Worm (Caenorhabditis elegans) whole organism, L3 larva: ENCODE data around the gene F20D1.3.

Source experiments
- ZK546.5 ChIP-seq: sonication (generic microtip); optimal IDR thresholded peaks from 2 replicates; lab custom pipeline; 2017; ENCODE audit warnings: missing biosample characterization, missing genetic modification characterization
- ama-1 ChIP-seq: fragments of 150-350 bp; optimal IDR thresholded peaks from 2 replicates; lab custom pipeline; 2018
- lin-39 ChIP-seq: fragments of 150-350 bp; optimal IDR thresholded peaks from 2 replicates; lab custom pipeline; 2018; ENCODE audit warnings: missing biosample characterization, missing genetic modification reagents, missing genetic modification characterization
- nhr-237 ChIP-seq: fragments of 150-350 bp; optimal IDR thresholded peaks from 2 replicates; lab custom pipeline; 2014; ENCODE audit warnings: missing biosample characterization, missing genetic modification characterization
- nhr-76 ChIP-seq: fragments of 150-350 bp; sonication (generic microtip); optimal IDR thresholded peaks from 5 replicates; lab custom pipeline; 2014; ENCODE audit warnings: missing biosample characterization, missing genetic modification characterization
- unc-39 ChIP-seq: sonication (generic microtip); optimal IDR thresholded peaks from 4 replicates; lab custom pipeline; 2017; ENCODE audit warnings: missing biosample characterization, missing genetic modification characterization

ce11 chrX:14951797-14952196 is 24.1 kb upstream of the F20D1.3 start:
- TF ChIP-seq lin-39 (tag; lab: Kevin White, UChicago) (no peak), ama-1 (lab: Kevin White, UChicago) (no peak), nhr-237 (tag; lab: Kevin White, UChicago) (no peak), ZK546.5 (tag; lab: Kevin White, UChicago) (no peak), unc-39 (tag; lab: Kevin White, UChicago) (no peak), nhr-76 (no peak)
